Worm (Caenorhabditis elegans) whole organism, dauer: ENCODE data around the gene fbxa-4.

Experiments
- unc-62 ChIP-seq: sonication (generic microtip); optimal IDR thresholded peaks from 2 replicates; lab custom pipeline; 2017; ENCODE audit warnings: missing biosample characterization, missing genetic modification reagents, missing genetic modification characterization

The fbxa-4 gene

ce11 chrII:2422427-2422826 is 7.1 kb upstream of the fbxa-4 start:
- TF ChIP-seq unc-62 (GFP tag; lab: Kevin White, UChicago) = no peak

ce11 chrII:2421905-2422304 is 6.6 kb upstream of the fbxa-4 start, which contains the start of gene F42G2.2:
F42G2.2 (plus strand) TSS chrII:2422205.
- no peak for TF ChIP-seq unc-62 (GFP tag; lab: Kevin White, UChicago)

DNA sequence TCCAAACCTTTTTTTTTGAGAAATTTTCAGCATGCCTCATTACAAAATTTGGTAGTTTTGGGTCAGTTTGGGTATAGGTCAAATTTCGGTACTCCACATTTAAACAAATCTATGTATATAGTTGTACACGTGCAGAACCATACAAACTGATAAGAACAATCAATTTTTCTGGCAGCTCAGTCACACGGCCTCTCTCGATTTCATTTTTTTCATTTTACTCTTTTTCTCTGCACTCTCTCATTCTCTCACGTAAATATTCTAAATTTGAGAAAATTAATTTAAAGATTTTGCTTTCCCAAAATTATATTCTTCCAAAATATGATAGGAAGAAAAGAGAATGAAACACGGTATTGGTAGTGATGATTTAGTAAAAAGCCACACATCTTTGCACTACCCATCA is 5.9 kb upstream of the fbxa-4 start:
- TF ChIP-seq unc-62 (GFP tag; lab: Kevin White, UChicago) = no peak

DNA sequence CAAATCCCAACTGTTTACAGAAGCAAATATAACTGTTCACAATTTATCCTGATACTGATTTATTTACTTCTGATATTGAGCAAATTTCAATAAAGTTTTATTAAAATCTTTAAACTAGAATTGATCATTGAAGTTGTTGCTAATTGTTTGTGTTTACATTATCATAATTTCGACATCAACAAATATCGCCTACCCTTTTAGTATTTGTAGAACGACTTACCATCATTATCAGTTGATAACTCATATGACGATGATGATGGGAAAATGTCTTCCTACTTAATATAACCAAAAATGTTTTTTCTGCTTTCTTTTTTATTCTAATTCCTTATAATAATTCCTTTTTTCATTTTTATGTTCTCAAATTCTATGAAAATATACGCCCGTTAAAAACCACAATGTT is 5.4 kb upstream of the fbxa-4 start:
- TF ChIP-seq unc-62 (GFP tag; lab: Kevin White, UChicago) = no peak

DNA sequence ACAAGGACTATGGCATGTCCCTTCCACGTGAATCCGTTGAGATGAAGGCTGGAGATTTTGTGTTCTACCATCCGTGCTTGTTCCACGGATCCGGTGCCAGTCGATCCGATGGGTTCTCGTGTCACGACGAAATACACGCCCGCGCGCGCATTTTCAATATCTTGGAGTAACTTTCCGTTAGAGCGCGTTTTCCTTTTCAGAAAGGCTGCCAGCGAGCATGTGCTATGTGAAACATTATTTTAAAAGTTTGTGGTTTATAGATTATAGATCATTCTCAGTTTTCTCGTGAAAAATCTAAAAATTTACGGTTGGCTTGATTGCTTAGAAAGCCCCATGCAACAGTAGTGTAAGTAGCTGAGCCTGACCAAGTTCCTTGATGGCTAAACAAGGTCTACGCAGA is 3.5 kb upstream of the fbxa-4 start, which contains the start of gene fbxc-20:
Gene fbxc-20, plus strand, starts transcription at position 301 of the 400 bp plus-strand sequence.
- TF ChIP-seq unc-62 (GFP tag; lab: Kevin White, UChicago) = no peak

DNA sequence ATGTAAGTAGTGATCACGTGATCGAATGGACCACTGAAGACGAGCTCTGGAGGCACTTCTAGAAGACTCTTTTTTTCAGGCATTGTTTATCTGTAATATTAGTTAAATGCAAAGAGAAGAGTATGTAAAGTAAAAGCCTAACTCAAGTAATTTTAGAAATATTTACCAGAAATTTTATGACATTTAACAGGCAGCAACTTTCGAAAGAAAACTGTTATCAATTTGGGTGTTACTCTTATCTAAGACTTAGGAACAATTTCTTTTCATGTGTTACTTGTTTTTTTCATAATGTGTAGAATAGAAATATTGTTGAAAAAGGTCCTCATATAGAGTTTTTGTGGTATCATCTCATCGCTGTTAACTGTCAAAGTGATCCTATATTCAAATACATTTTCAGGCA is 2.6 kb upstream of the fbxa-4 start, which contains the start of the genes F42G2.5 and F42G2.7:
Gene F42G2.5, minus strand, starts transcription at position 101 of the 400 bp plus-strand sequence.
Gene F42G2.7, plus strand, starts transcription at position 270 of the 400 bp plus-strand sequence.
- TF ChIP-seq unc-62 (GFP tag; lab: Kevin White, UChicago) = no peak

- TF ChIP-seq unc-62 (GFP tag; lab: Kevin White, UChicago) = no peak
Observed at ce11 chrII:2412649-2413048, 2.7 kb downstream of the fbxa-4 start, which contains the start of gene fbxa-182. fbxa-182 (minus strand) TSS chrII:2412749.

DNA sequence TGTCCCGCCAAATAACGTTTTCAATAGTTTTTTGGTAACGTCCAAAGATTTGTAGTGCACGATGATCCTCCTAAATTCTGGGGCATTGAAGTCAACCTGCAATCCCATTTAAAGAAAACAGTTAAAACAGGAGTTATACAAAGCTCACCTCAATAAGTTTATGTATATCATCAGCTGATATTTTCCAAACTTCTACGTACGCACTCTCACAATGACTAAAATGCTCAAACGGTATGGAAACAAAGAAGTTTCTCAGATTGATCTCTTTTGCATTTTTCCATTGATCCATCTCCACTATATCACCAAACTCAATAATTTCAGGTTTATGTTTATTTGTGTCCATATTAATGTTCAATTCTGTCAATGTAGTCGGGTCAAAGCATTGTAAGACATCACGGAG is 3.8 kb downstream of the fbxa-4 start:
- TF ChIP-seq unc-62 (GFP tag; lab: Kevin White, UChicago) = no peak

DNA sequence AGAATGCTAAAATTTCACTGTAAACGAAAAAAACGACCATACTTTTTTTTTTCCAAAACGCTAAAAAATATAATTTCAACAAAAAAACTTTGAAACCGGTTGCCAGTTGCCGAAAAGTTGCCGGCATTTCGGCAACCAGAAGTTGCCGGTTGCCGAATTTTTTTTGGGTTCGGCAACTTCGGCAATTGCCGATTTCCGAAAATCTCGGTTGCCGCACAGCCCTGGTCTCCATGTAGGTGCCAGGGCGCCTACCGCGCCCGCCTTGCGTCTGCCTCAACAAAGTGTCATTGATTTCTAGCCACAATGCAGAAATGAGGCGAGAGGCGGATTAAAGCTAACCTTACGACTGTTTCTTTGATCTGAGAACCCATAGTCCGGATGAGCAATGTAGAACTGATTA is 4.2 kb downstream of the fbxa-4 start:
- TF ChIP-seq unc-62 (GFP tag; lab: Kevin White, UChicago) = no peak

ce11 chrII:2403984-2404383 is 11.3 kb downstream of the fbxa-4 start, which contains the start of gene F16G10.1:
F16G10.1 (plus strand) TSS chrII:2404284.
- no peak for TF ChIP-seq unc-62 (GFP tag; lab: Kevin White, UChicago)

ce11 chrII:2399810-2400209 is 15.5 kb downstream of the fbxa-4 start:
- TF ChIP-seq unc-62 (GFP tag; lab: Kevin White, UChicago) = no peak

ce11 chrII:2398884-2399283 is 16.4 kb downstream of the fbxa-4 start, which contains the start of gene F16G10.14:
F16G10.14 (minus strand) TSS chrII:2398984.
- TF ChIP-seq unc-62 (GFP tag; lab: Kevin White, UChicago) = no peak

DNA sequence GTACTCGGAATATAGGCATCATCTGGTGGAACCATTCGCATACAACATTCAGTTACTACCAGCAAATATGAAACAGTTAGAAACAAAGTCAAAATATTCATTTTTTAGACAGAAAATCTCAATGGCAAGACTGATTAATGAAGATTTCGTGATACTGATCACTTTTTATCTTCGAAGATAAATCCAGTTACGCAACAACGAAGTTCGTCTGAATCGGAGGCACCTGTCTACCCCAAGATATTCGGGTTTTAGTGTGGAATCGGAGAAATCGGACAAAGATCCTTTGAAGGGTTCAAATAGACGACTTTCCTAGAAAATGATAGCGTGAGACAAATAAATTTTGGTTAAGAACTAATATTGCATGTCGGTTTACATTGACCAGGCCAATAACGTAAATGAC is 19.5 kb downstream of the fbxa-4 start, which contains the start of gene F16G10.13:
Gene F16G10.13, minus strand, starts transcription at position 101 of the 400 bp plus-strand sequence.
- TF ChIP-seq unc-62 (GFP tag; lab: Kevin White, UChicago) = no peak

- no peak for TF ChIP-seq unc-62 (GFP tag; lab: Kevin White, UChicago)
Observed at ce11 chrII:2393821-2394220, 21.5 kb downstream of the fbxa-4 start, which contains the start of gene F16G10.11. F16G10.11 (minus strand) TSS chrII:2393921.

ce11 chrII:2390884-2391283 is 24.4 kb downstream of the fbxa-4 start, which contains the start of gene F16G10.10:
F16G10.10 (minus strand) TSS chrII:2390984.
- TF ChIP-seq unc-62 (GFP tag; lab: Kevin White, UChicago) = no peak

ce11 chrII:2385495-2385894 is 29.8 kb downstream of the fbxa-4 start, which contains the start of gene F16G10.9:
F16G10.9 (minus strand) TSS chrII:2385595.
- no peak for TF ChIP-seq unc-62 (GFP tag; lab: Kevin White, UChicago)

DNA sequence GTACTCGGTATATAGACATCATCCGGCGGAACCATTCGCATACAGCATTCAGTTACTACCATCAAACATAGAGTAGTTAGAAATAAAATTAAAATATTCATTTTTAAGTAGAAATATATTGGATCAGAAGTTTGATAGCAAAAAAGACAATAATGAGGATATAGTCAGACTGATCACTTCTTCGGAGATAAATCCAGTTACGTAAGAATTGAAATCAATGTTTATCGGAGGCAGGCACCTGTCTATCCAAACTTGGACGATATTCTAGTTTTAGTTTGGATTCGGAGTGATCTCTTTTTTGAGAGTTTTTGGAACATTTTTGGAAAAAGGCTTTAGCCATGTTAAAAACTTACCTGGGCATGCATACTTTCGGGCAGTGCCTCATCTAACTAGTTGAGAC is 32.0 kb downstream of the fbxa-4 start, which contains the start of gene F16G10.8:
Gene F16G10.8, minus strand, starts transcription at position 101 of the 400 bp plus-strand sequence.
- no peak for TF ChIP-seq unc-62 (GFP tag; lab: Kevin White, UChicago)
